Fruit fly (Drosophila melanogaster) whole organism, embryonic: ENCODE data around the gene Pak.

Source experiments
- Ada2b ChIP-seq: fragments of 200-800 bp; sonication (Bioruptor generic); IDR thresholded peaks from 2 replicates; pipeline ENCODE4 v1.3.6; 2022; ENCODE audit warnings: missing biosample characterization, missing genetic modification characterization
- BtbVII ChIP-seq: fragments of 200-800 bp; sonication (Bioruptor generic); optimal IDR thresholded peaks from 3 replicates; lab custom pipeline; 2017; ENCODE audit warnings: missing biosample characterization, mild to moderate bottlenecking, missing genetic modification characterization
- Bteb2 ChIP-seq: fragments of 200-800 bp; sonication (Bioruptor generic); optimal IDR thresholded peaks from 2 replicates; lab custom pipeline; 2016; ENCODE audit warnings: missing biosample characterization, missing genetic modification characterization
- C15 ChIP-seq: fragments of 200-800 bp; sonication (Bioruptor generic); IDR thresholded peaks from 3 replicates; pipeline ENCODE4 v1.3.6; 2022; ENCODE audit warnings: missing biosample characterization, missing genetic modification characterization
- CG10462 ChIP-seq: fragments of 200-800 bp; sonication (Bioruptor generic); optimal IDR thresholded peaks from 2 replicates; lab custom pipeline; 2016; ENCODE audit warnings: missing biosample characterization, missing genetic modification characterization
- CG10959 ChIP-seq: fragments of 200-800 bp; sonication (Bioruptor generic); IDR thresholded peaks from 2 replicates; pipeline ENCODE4 v1.3.6; 2022; ENCODE audit warnings: missing biosample characterization, missing genetic modification characterization
- CG11247 ChIP-seq: fragments of 200-800 bp; sonication (Bioruptor generic); IDR thresholded peaks from 2 replicates; pipeline ENCODE4 v1.3.6; 2022; ENCODE audit warnings: missing biosample characterization, missing genetic modification characterization
- CG14014 ChIP-seq: fragments of 200-800 bp; sonication (Bioruptor generic); IDR thresholded peaks from 2 replicates; pipeline ENCODE4 v1.3.6; 2022; ENCODE audit warnings: missing biosample characterization, missing genetic modification characterization
- CG14441 ChIP-seq: fragments of 200-800 bp; sonication (Bioruptor generic); IDR thresholded peaks from 2 replicates; pipeline ENCODE4 v1.3.6; 2022; ENCODE audit warnings: missing biosample characterization, missing genetic modification characterization
- CG16815 ChIP-seq: fragments of 200-800 bp; sonication (Bioruptor generic); optimal IDR thresholded peaks from 3 replicates; lab custom pipeline; 2017; ENCODE audit warnings: missing biosample characterization, mild to moderate bottlenecking, missing genetic modification characterization
- CG17186 ChIP-seq: fragments of 200-800 bp; sonication (Bioruptor generic); optimal IDR thresholded peaks from 3 replicates; lab custom pipeline; 2017; ENCODE audit warnings: missing biosample characterization, missing genetic modification reagents, missing genetic modification characterization
- CG18262 ChIP-seq: fragments of 200-800 bp; optimal IDR thresholded peaks from 3 replicates; lab custom pipeline; 2019; ENCODE audit warnings: missing biosample characterization, mild to moderate bottlenecking, missing genetic modification characterization, moderate library complexity
- CG2120 ChIP-seq: fragments of 200-800 bp; sonication (Bioruptor generic); optimal IDR thresholded peaks from 3 replicates; lab custom pipeline; 2016; ENCODE audit warnings: missing biosample characterization, missing genetic modification characterization
- CG2129 ChIP-seq: fragments of 200-800 bp; sonication (Bioruptor generic); IDR thresholded peaks from 2 replicates; pipeline ENCODE4 v1.3.6; 2022; ENCODE audit warnings: missing biosample characterization, missing genetic modification characterization; ENCODE audit not compliant: partially characterized antibody
- CG4707 ChIP-seq: fragments of 200-800 bp; sonication (Bioruptor generic); optimal IDR thresholded peaks from 2 replicates; lab custom pipeline; 2018; ENCODE audit warnings: missing biosample characterization, mild to moderate bottlenecking, missing genetic modification characterization, moderate library complexity
- CG4820 ChIP-seq: fragments of 200-800 bp; sonication (Bioruptor generic); optimal IDR thresholded peaks from 3 replicates; lab custom pipeline; 2016; ENCODE audit warnings: missing biosample characterization, missing genetic modification characterization
- CG5245 ChIP-seq: fragments of 200-800 bp; sonication (Bioruptor generic); optimal IDR thresholded peaks from 3 replicates; lab custom pipeline; 2016; ENCODE audit warnings: missing biosample characterization, missing genetic modification characterization
- CG6791 ChIP-seq: fragments of 200-800 bp; sonication (Bioruptor generic); IDR thresholded peaks from 3 replicates; pipeline ENCODE4 v1.3.6; 2022; ENCODE audit warnings: missing biosample characterization, missing genetic modification characterization; ENCODE audit not compliant: partially characterized antibody
- CG8388 ChIP-seq: fragments of 200-800 bp; sonication (Bioruptor generic); optimal IDR thresholded peaks from 2 replicates; lab custom pipeline; 2019; ENCODE audit warnings: missing biosample characterization, mild to moderate bottlenecking, missing genetic modification characterization, moderate library complexity
- Dfd ChIP-seq, 2 experiments: fragments of >200 bp; optimal IDR thresholded peaks; 2 replicates each; lab custom pipeline; 2017; ENCODE audit warnings: missing biosample characterization in 2 of 2, missing genetic modification characterization in 2 of 2
- Doc3 ChIP-seq: fragments of 200-800 bp; sonication (Bioruptor generic); IDR thresholded peaks from 3 replicates; pipeline ENCODE4 v1.3.6; 2022; ENCODE audit warnings: missing biosample characterization, missing genetic modification characterization; ENCODE audit not compliant: partially characterized antibody
- ERR ChIP-seq: fragments of 200-800 bp; sonication (Bioruptor generic); optimal IDR thresholded peaks from 2 replicates; lab custom pipeline; 2016; ENCODE audit warnings: missing biosample characterization, missing genetic modification characterization
- Ets65A ChIP-seq: fragments of 200-800 bp; sonication (Bioruptor generic); peaks from one replicate; lab custom pipeline; 2016; ENCODE audit warnings: missing biosample characterization, missing genetic modification characterization
- H15 ChIP-seq: fragments of 200-800 bp; sonication (Bioruptor generic); IDR thresholded peaks from 3 replicates; pipeline ENCODE4 v1.3.6; 2022; ENCODE audit warnings: missing biosample characterization, missing genetic modification characterization
- HmgD ChIP-seq: fragments of 200-800 bp; sonication (Bioruptor generic); optimal IDR thresholded peaks from 3 replicates; lab custom pipeline; 2016; ENCODE audit warnings: missing biosample characterization, missing genetic modification characterization
- Hr51 ChIP-seq, 2 experiments: fragments of 200-800 bp; sonication (Bioruptor generic); optimal IDR thresholded peaks; 2 replicates in 1 of 2; 3 replicates in 1 of 2; lab custom pipeline; 2016 to 2018; ENCODE audit warnings: missing biosample characterization in 2 of 2, missing genetic modification characterization in 2 of 2, mild to moderate bottlenecking in 1 of 2, moderate library complexity in 1 of 2
- Lim3 ChIP-seq: fragments of 200-800 bp; sonication (Bioruptor generic); IDR thresholded peaks from 2 replicates; pipeline ENCODE4 v1.3.6; 2022; ENCODE audit warnings: missing biosample characterization, missing genetic modification characterization
- Opbp ChIP-seq: fragments of 200-800 bp; sonication (Bioruptor generic); IDR thresholded peaks from 3 replicates; pipeline ENCODE4 v1.3.6; 2022; ENCODE audit warnings: missing biosample characterization, missing genetic modification characterization; ENCODE audit not compliant: partially characterized antibody
- Side ChIP-seq: fragments of 200-800 bp; sonication (Bioruptor generic); optimal IDR thresholded peaks from 2 replicates; lab custom pipeline; 2016; ENCODE audit warnings: missing biosample characterization, missing genetic modification characterization
- bowl ChIP-seq: fragments of 200-800 bp; sonication (Bioruptor generic); IDR thresholded peaks from 2 replicates; pipeline ENCODE4 v1.3.6; 2022; ENCODE audit warnings: missing biosample characterization, missing genetic modification characterization
- bsh ChIP-seq, 2 experiments: fragments of 200-800 bp; sonication (Bioruptor generic); optimal IDR thresholded peaks; 2 replicates each; lab custom pipeline; 2017 to 2018; ENCODE audit warnings: mild to moderate bottlenecking in 2 of 2, missing biosample characterization in 2 of 2, missing genetic modification characterization in 2 of 2, moderate library complexity in 1 of 2
- btn ChIP-seq: fragments of 200-800 bp; sonication (Bioruptor generic); optimal IDR thresholded peaks from 2 replicates; lab custom pipeline; 2016; ENCODE audit warnings: missing biosample characterization, missing genetic modification characterization
- chif ChIP-seq, 2 experiments: fragments of 200-800 bp; sonication (Bioruptor generic); optimal IDR thresholded peaks; 3 replicates each; lab custom pipeline; 2016; ENCODE audit warnings: missing biosample characterization in 2 of 2, missing genetic modification characterization in 2 of 2
- croc ChIP-seq: fragments of 200-800 bp; sonication (Bioruptor generic); conservative IDR thresholded peaks from 3 replicates; pipeline ENCODE4 v1.3.6; 2022; ENCODE audit warnings: missing biosample characterization, missing genetic modification characterization
- dan ChIP-seq: fragments of 200-800 bp; sonication (Bioruptor generic); IDR thresholded peaks from 2 replicates; pipeline ENCODE4 v1.3.6; 2022; ENCODE audit warnings: missing biosample characterization, missing genetic modification characterization
- disco-r ChIP-seq: fragments of 200-800 bp; sonication (Bioruptor generic); optimal IDR thresholded peaks from 2 replicates; lab custom pipeline; 2016; ENCODE audit warnings: missing biosample characterization, missing genetic modification characterization
- emc ChIP-seq: fragments of 200-800 bp; sonication (Bioruptor generic); optimal IDR thresholded peaks from 2 replicates; lab custom pipeline; 2016; ENCODE audit warnings: missing biosample characterization, missing genetic modification characterization
- fd3F ChIP-seq: fragments of 200-800 bp; sonication (Bioruptor generic); optimal IDR thresholded peaks from 2 replicates; lab custom pipeline; 2018; ENCODE audit warnings: missing biosample characterization, mild to moderate bottlenecking, missing genetic modification characterization, moderate library complexity
- fd96Cb ChIP-seq: fragments of 200-800 bp; sonication (Bioruptor generic); optimal IDR thresholded peaks from 2 replicates; lab custom pipeline; 2018; ENCODE audit warnings: missing biosample characterization, mild to moderate bottlenecking, missing genetic modification characterization, moderate library complexity
- fru ChIP-seq: fragments of >200 bp; optimal IDR thresholded peaks from 2 replicates; lab custom pipeline; 2017
- gfzf ChIP-seq: fragments of 200-800 bp; sonication (Bioruptor generic); optimal IDR thresholded peaks from 2 replicates; lab custom pipeline; 2016; ENCODE audit warnings: missing biosample characterization, mild to moderate bottlenecking, missing genetic modification characterization, moderate library complexity
- lmd ChIP-seq: fragments of 200-800 bp; sonication (Bioruptor generic); IDR thresholded peaks from 2 replicates; pipeline ENCODE4 v1.3.6; 2022; ENCODE audit warnings: missing biosample characterization, missing genetic modification characterization
- lov ChIP-seq, 2 experiments: fragments of 200-800 bp in 1 of 2; fragments of >200 bp in 1 of 2; sonication (Bioruptor generic) in 1 of 2; IDR thresholded peaks in 1 of 2; optimal IDR thresholded peaks in 1 of 2; 2 replicates in 1 of 2; 3 replicates in 1 of 2; pipeline versions ENCODE4 v1.3.6 to Lab custom; 2017 to 2022; ENCODE audit warnings: missing biosample characterization in 1 of 2, missing genetic modification characterization in 1 of 2
- repo ChIP-seq: fragments of 200-800 bp; sonication (Bioruptor generic); optimal IDR thresholded peaks from 2 replicates; lab custom pipeline; 2016; ENCODE audit warnings: missing biosample characterization, missing genetic modification characterization
- salm ChIP-seq: fragments of 200-800 bp; sonication (Bioruptor generic); optimal IDR thresholded peaks from 2 replicates; lab custom pipeline; 2018; ENCODE audit warnings: missing biosample characterization, mild to moderate bottlenecking, missing genetic modification characterization
- sisA ChIP-seq: fragments of 200-800 bp; sonication (Bioruptor generic); IDR thresholded peaks from 2 replicates; pipeline ENCODE4 v1.3.6; 2022; ENCODE audit warnings: missing biosample characterization, missing genetic modification characterization
- stc ChIP-seq: fragments of 200-800 bp; sonication (Bioruptor generic); IDR thresholded peaks from 2 replicates; pipeline ENCODE4 v1.3.6; 2022; ENCODE audit warnings: missing biosample characterization, missing genetic modification characterization
- tll ChIP-seq, 2 experiments: fragments of 200-800 bp in 1 of 2; fragments of >200 bp in 1 of 2; sonication (Bioruptor generic) in 1 of 2; optimal IDR thresholded peaks; 2 replicates each; lab custom pipeline; 2017 to 2019; ENCODE audit warnings: missing biosample characterization in 2 of 2, missing genetic modification characterization in 2 of 2, mild to moderate bottlenecking in 1 of 2, moderate library complexity in 1 of 2
- trh ChIP-seq: fragments of 200-800 bp; sonication (Bioruptor generic); optimal IDR thresholded peaks from 2 replicates; lab custom pipeline; 2016; ENCODE audit warnings: missing biosample characterization, missing genetic modification characterization
- z ChIP-seq: fragments of 200-800 bp; sonication (Bioruptor generic); IDR thresholded peaks from 3 replicates; pipeline ENCODE4 v1.3.6; 2022; ENCODE audit warnings: missing biosample characterization, missing genetic modification characterization

The Pak gene

DNA sequence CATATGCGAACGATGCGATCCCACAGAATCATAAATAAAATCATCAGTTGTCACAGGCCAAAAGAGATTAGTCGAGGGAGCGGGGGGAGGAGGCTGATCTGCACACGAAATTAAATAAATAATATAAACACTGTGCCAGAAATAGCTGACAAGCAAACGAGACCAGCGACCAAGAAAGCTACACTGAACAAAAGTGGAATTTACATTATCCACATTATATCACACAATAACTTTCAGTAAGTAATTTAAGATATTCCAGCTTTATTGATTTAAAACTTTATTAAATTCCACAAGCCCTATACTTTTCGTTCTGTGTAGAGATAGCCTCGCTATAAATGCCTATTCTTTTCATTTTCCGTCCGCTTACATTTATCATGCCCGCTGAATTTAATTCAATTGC lies 53.5 kb downstream of the Pak start (continued):
- peak; percentile 80 for TF ChIP-seq CG18262 (tag; lab: Kevin White, UChicago)
- TF ChIP-seq CG4820 (GFP tag; lab: Kevin White, UChicago), result peak; percentile 73
- peak; percentile 36 for TF ChIP-seq Bteb2 (GFP tag; lab: Kevin White, UChicago)
- no peak for TF ChIP-seq Doc3 (GFP tag; lab: Robert Waterston, UW)
- no peak for TF ChIP-seq HmgD
- no peak for TF ChIP-seq CG6791 (GFP tag; lab: Robert Waterston, UW)
- TF ChIP-seq sisA (GFP tag; lab: Robert Waterston, UW), result peak; percentile 89
- TF ChIP-seq Hr51 (GFP tag; optimal IDR thresholded peaks at IDR 0.05; lab: Kevin White, UChicago), result peak; percentile 55 to 84
- peak; percentile 89 for TF ChIP-seq Ada2b (GFP tag; lab: Robert Waterston, UW)
- no peak; the same call in 1 of the 2 replicates for TF ChIP-seq CG10959
- TF ChIP-seq Opbp (GFP tag; lab: Robert Waterston, UW), result no peak
- no peak for TF ChIP-seq fru (lab: Kevin White, UChicago)
- peak; percentile 58 for TF ChIP-seq CG16815 (GFP tag; lab: Kevin White, UChicago)
- no peak for TF ChIP-seq tll (GFP tag; optimal IDR thresholded peaks at IDR 0.05; lab: Kevin White, UChicago)
- peak; percentile 88 for TF ChIP-seq lmd (GFP tag; lab: Robert Waterston, UW)
- peak; percentile 62 to 75 for TF ChIP-seq chif (GFP tag; optimal IDR thresholded peaks at IDR 0.05; lab: Kevin White, UChicago)
- peak; percentile 16 for TF ChIP-seq disco-r (GFP tag; lab: Kevin White, UChicago)
- no peak for TF ChIP-seq lov (optimal IDR thresholded peaks at IDR 0.05; lab: Kevin White, UChicago)
- peak; percentile 78; the same call in 1 of the 3 replicates for TF ChIP-seq lov (GFP tag; IDR thresholded peaks at IDR 0.05; lab: Robert Waterston, UW)
- 0 out of 2 replicates have a peak, but pooled peaks have one; percentile 24 for TF ChIP-seq Lim3
- TF ChIP-seq CG5245 (GFP tag; lab: Kevin White, UChicago), result peak; percentile 68
- peak; percentile 87 for TF ChIP-seq CG2120
- TF ChIP-seq CG4707 (GFP tag; lab: Kevin White, UChicago), result no peak
- TF ChIP-seq repo (GFP tag; lab: Kevin White, UChicago), result peak; percentile 75
- peak; percentile 85 for TF ChIP-seq CG11247 (GFP tag; lab: Robert Waterston, UW)
- TF ChIP-seq ERR (GFP tag; lab: Kevin White, UChicago), result no peak
- TF ChIP-seq bowl (GFP tag; lab: Robert Waterston, UW), result peak; percentile 62; the same call in 1 of the 2 replicates
- TF ChIP-seq salm (tag; lab: Kevin White, UChicago), result peak; percentile 59
- no peak; the same call in 1 of the 3 replicates for TF ChIP-seq H15 (GFP tag; lab: Robert Waterston, UW)
- TF ChIP-seq C15 (GFP tag; lab: Robert Waterston, UW), result peak; percentile 82; the same call in 2 of the 3 replicates
- peak; percentile 44 for TF ChIP-seq CG10462 (GFP tag; lab: Kevin White, UChicago)
- no peak for TF ChIP-seq z
- no peak for TF ChIP-seq CG17186 (GFP tag; lab: Kevin White, UChicago)
- no peak for TF ChIP-seq gfzf (GFP tag; lab: Kevin White, UChicago)
- TF ChIP-seq fd96Cb (tag; lab: Kevin White, UChicago), result peak; percentile 77
- TF ChIP-seq stc (GFP tag; lab: Robert Waterston, UW), result peak; percentile 86; the same call in 1 of the 2 replicates
- no peak for TF ChIP-seq CG2129 (GFP tag; lab: Robert Waterston, UW)
- TF ChIP-seq emc (GFP tag; lab: Kevin White, UChicago), result peak; percentile 49
- peak; percentile 87 for TF ChIP-seq CG14014
- peak; percentile 51 for TF ChIP-seq BtbVII
- TF ChIP-seq CG8388, result peak; percentile 81
- peak; percentile 96 for TF ChIP-seq Ets65A (GFP tag; lab: Kevin White, UChicago)
- TF ChIP-seq btn (GFP tag; lab: Kevin White, UChicago), result peak; percentile 29
- TF ChIP-seq bsh (GFP tag; optimal IDR thresholded peaks at IDR 0.05; lab: Kevin White, UChicago), result peak; percentile 53 to 87
- no peak for TF ChIP-seq Dfd (GFP tag; optimal IDR thresholded peaks at IDR 0.05; lab: Kevin White, UChicago)
- peak; percentile 68 for TF ChIP-seq croc
- peak; percentile 86; the same call in 1 of the 2 replicates for TF ChIP-seq CG14441 (GFP tag; lab: Robert Waterston, UW)
- TF ChIP-seq trh (GFP tag; lab: Kevin White, UChicago), result peak; percentile 74
- no peak for TF ChIP-seq dan (GFP tag; lab: Robert Waterston, UW)
- TF ChIP-seq fd3F (GFP tag; lab: Kevin White, UChicago), result peak; percentile 74
- TF ChIP-seq Side (GFP tag; lab: Kevin White, UChicago), result peak; percentile 74
